Worm (Caenorhabditis elegans) whole organism, young adult: ENCODE measurements around the gene F21C10.10.
A peak's percentile ranks its signal among the peaks of the same experiment; 100 is the strongest.

Experiments
- B0035.1 ChIP-seq: sonication (generic microtip); optimal IDR thresholded peaks from 2 replicates; lab custom pipeline; 2016; ENCODE audit warnings: missing genetic modification characterization, mild to moderate bottlenecking, missing compliant biosample characterization, missing genotype, missing genetic modification reagents
- C17E4.6 ChIP-seq: fragments of 200-800 bp; sonication (Bioruptor generic); IDR thresholded peaks from 2 replicates; pipeline ENCODE4 v1.3.6; 2022; ENCODE audit warnings: missing genetic modification reagents, missing genetic modification characterization, missing compliant biosample characterization
- F23B12.7 ChIP-seq: sonication (generic microtip); optimal IDR thresholded peaks from 2 replicates; lab custom pipeline; 2017; ENCODE audit warnings: missing genetic modification characterization, mild to moderate bottlenecking, missing compliant biosample characterization, antibody characterized with exemption, moderate library complexity; ENCODE audit not compliant: insufficient read depth
- F33H1.4 ChIP-seq: fragments of 200-800 bp; sonication (Bioruptor generic); IDR thresholded peaks from 2 replicates; pipeline ENCODE4 v1.3.6; 2022; ENCODE audit warnings: missing genetic modification reagents, missing genetic modification characterization, missing compliant biosample characterization
- F39B2.1 ChIP-seq: fragments of 200-800 bp; sonication (Bioruptor generic); IDR thresholded peaks from 2 replicates; pipeline ENCODE4 v1.3.6; 2022; ENCODE audit warnings: missing genetic modification reagents, missing genetic modification characterization, missing compliant biosample characterization
- F52B5.7 ChIP-seq: sonication (generic microtip); optimal IDR thresholded peaks from 2 replicates; lab custom pipeline; 2016; ENCODE audit warnings: mild to moderate bottlenecking, missing genetic modification characterization, missing compliant biosample characterization
- F55B11.4 ChIP-seq: sonication (generic microtip); optimal IDR thresholded peaks from 2 replicates; lab custom pipeline; 2016; ENCODE audit warnings: missing compliant biosample characterization, missing genetic modification characterization, borderline replicate concordance; ENCODE audit not compliant: insufficient read depth
- K11D2.4 ChIP-seq: fragments of 200-800 bp; sonication (Bioruptor generic); IDR thresholded peaks from 2 replicates; pipeline ENCODE4 v1.3.6; 2022; ENCODE audit warnings: missing genetic modification reagents, missing genetic modification characterization, missing compliant biosample characterization
- T26A5.8 ChIP-seq: sonication (generic microtip); optimal IDR thresholded peaks from 2 replicates; lab custom pipeline; 2016; ENCODE audit warnings: missing genetic modification characterization, missing compliant biosample characterization
- Y53F4B.3 ChIP-seq: fragments of 200-800 bp; sonication (Bioruptor generic); IDR thresholded peaks from 2 replicates; pipeline ENCODE4 v1.3.6; 2022; ENCODE audit warnings: missing genetic modification reagents, missing genetic modification characterization, missing compliant biosample characterization
- Y67H2A.10 ChIP-seq: fragments of 200-800 bp; sonication (Bioruptor generic); conservative IDR thresholded peaks from 2 replicates; pipeline ENCODE4 v1.3.6; 2022; ENCODE audit warnings: missing genetic modification reagents, missing genetic modification characterization, missing compliant biosample characterization
- Y79H2A.3 ChIP-seq: fragments of 200-800 bp; sonication (Bioruptor generic); conservative IDR thresholded peaks from 2 replicates; pipeline ENCODE4 v1.3.6; 2022; ENCODE audit warnings: missing genetic modification reagents, missing genetic modification characterization, missing compliant biosample characterization
- ama-1 ChIP-seq, 3 experiments: fragments of 150-350 bp in 1 of 3; sonication (generic microtip) in 2 of 3; optimal IDR thresholded peaks; 2 replicates each; lab custom pipeline; 2014 to 2018; ENCODE audit warnings: missing biosample characterization in 2 of 3, missing genetic modification characterization in 2 of 3, missing genetic modification reagents in 2 of 3
- aptf-2 ChIP-seq: fragments of 200-800 bp; sonication (Bioruptor generic); conservative IDR thresholded peaks from 2 replicates; pipeline ENCODE4 v1.3.6; 2022; ENCODE audit warnings: missing genetic modification reagents, missing genetic modification characterization, missing compliant biosample characterization
- aptf-3 ChIP-seq: fragments of 200-800 bp; sonication (Bioruptor generic); IDR thresholded peaks from 2 replicates; pipeline ENCODE4 v1.3.6; 2022; ENCODE audit warnings: missing genetic modification characterization, missing compliant biosample characterization
- attf-5 ChIP-seq: fragments of 200-800 bp; sonication (Bioruptor generic); optimal IDR thresholded peaks from 2 replicates; lab custom pipeline; 2018; ENCODE audit warnings: mild to moderate bottlenecking, missing genetic modification characterization, missing compliant biosample characterization
- bed-2 ChIP-seq: fragments of 200-800 bp; sonication (Bioruptor generic); IDR thresholded peaks from 2 replicates; pipeline ENCODE4 v1.3.6; 2022; ENCODE audit warnings: missing genetic modification reagents, missing genetic modification characterization, missing compliant biosample characterization
- cebp-1 ChIP-seq, 2 experiments: fragments of 200-800 bp in 1 of 2; sonication (Bioruptor generic) in 1 of 2; sonication (generic microtip) in 1 of 2; IDR thresholded peaks in 1 of 2; optimal IDR thresholded peaks in 1 of 2; 2 replicates each; pipeline versions ENCODE4 v1.3.6 to Lab custom; 2017 to 2022; ENCODE audit warnings: missing compliant biosample characterization in 2 of 2, missing genetic modification characterization in 2 of 2, mild to moderate bottlenecking in 1 of 2, missing genetic modification reagents in 1 of 2, moderate library complexity in 1 of 2
- ceh-27 ChIP-seq: fragments of 200-800 bp; sonication (Bioruptor generic); optimal IDR thresholded peaks from 2 replicates; lab custom pipeline; 2018; ENCODE audit warnings: mild to moderate bottlenecking, missing genetic modification characterization, moderate library complexity, missing compliant biosample characterization
- ceh-40 ChIP-seq: fragments of 200-800 bp; sonication (Bioruptor generic); IDR thresholded peaks from 2 replicates; pipeline ENCODE4 v1.3.6; 2022; ENCODE audit warnings: missing genetic modification characterization, missing compliant biosample characterization
- ceh-58 ChIP-seq: fragments of 200-800 bp; sonication (Bioruptor generic); IDR thresholded peaks from 2 replicates; pipeline ENCODE4 v1.3.6; 2022; ENCODE audit warnings: missing genetic modification characterization, missing compliant biosample characterization
- chd-7 ChIP-seq: sonication (generic microtip); optimal IDR thresholded peaks from 2 replicates; lab custom pipeline; 2016; ENCODE audit warnings: mild to moderate bottlenecking, missing genetic modification characterization, moderate library complexity, missing compliant biosample characterization
- dox-1 ChIP-seq: fragments of 200-800 bp; sonication (Bioruptor generic); IDR thresholded peaks from 2 replicates; pipeline ENCODE4 v1.3.6; 2022; ENCODE audit warnings: missing genetic modification reagents, missing genetic modification characterization, missing compliant biosample characterization
- egl-44 ChIP-seq: fragments of 200-800 bp; sonication (Bioruptor generic); IDR thresholded peaks from 2 replicates; pipeline ENCODE4 v1.3.6; 2022; ENCODE audit warnings: missing genetic modification reagents, missing genetic modification characterization, missing compliant biosample characterization
- egrh-3 ChIP-seq: fragments of 200-800 bp; sonication (Bioruptor generic); IDR thresholded peaks from 2 replicates; pipeline ENCODE4 v1.3.6; 2022; ENCODE audit warnings: missing genetic modification reagents, missing genetic modification characterization, missing compliant biosample characterization
- lag-1 ChIP-seq: fragments of 200-800 bp; sonication (Bioruptor generic); IDR thresholded peaks from 2 replicates; pipeline ENCODE4 v1.3.6; 2022; ENCODE audit warnings: missing genetic modification reagents, missing genetic modification characterization, missing compliant biosample characterization
- let-607 ChIP-seq, 2 experiments: fragments of 200-800 bp in 1 of 2; sonication (Bioruptor generic) in 1 of 2; sonication (generic microtip) in 1 of 2; optimal IDR thresholded peaks; 2 replicates each; lab custom pipeline; 2016 to 2018; ENCODE audit warnings: mild to moderate bottlenecking in 2 of 2, missing compliant biosample characterization in 2 of 2, missing genetic modification characterization in 2 of 2, moderate library complexity in 2 of 2, missing genotype in 1 of 2
- lir-1 ChIP-seq: fragments of 200-800 bp; sonication (Bioruptor generic); conservative IDR thresholded peaks from 2 replicates; pipeline ENCODE4 v1.3.6; 2022; ENCODE audit warnings: missing genetic modification reagents, missing genetic modification characterization, missing compliant biosample characterization
- lsy-27 ChIP-seq: sonication (generic microtip); optimal IDR thresholded peaks from 2 replicates; lab custom pipeline; 2017; ENCODE audit warnings: missing genetic modification characterization, mild to moderate bottlenecking, missing compliant biosample characterization, antibody characterized with exemption, missing genotype, borderline replicate concordance; ENCODE audit not compliant: insufficient read depth
- madf-3 ChIP-seq: fragments of 200-800 bp; sonication (Bioruptor generic); IDR thresholded peaks from 2 replicates; pipeline ENCODE4 v1.3.6; 2022; ENCODE audit warnings: missing genetic modification reagents, missing genetic modification characterization, missing compliant biosample characterization
- mel-28 ChIP-seq: sonication (generic microtip); optimal IDR thresholded peaks from 2 replicates; lab custom pipeline; 2016; ENCODE audit warnings: borderline replicate concordance, mild to moderate bottlenecking, missing genetic modification characterization, missing compliant biosample characterization
- mxl-1 ChIP-seq: sonication (generic microtip); optimal IDR thresholded peaks from 2 replicates; lab custom pipeline; 2016; ENCODE audit warnings: missing genetic modification characterization, missing compliant biosample characterization
- nhr-27 ChIP-seq: fragments of 200-800 bp; sonication (Bioruptor generic); optimal IDR thresholded peaks from 2 replicates; lab custom pipeline; 2018; ENCODE audit warnings: mild to moderate bottlenecking, missing genetic modification characterization, moderate library complexity, missing compliant biosample characterization
- pha-4 ChIP-seq: fragments of 150-350 bp; sonication (generic microtip); optimal IDR thresholded peaks from 2 replicates; lab custom pipeline; 2014; ENCODE audit warnings: missing biosample characterization, missing genetic modification reagents, missing genetic modification characterization
- rcor-1 ChIP-seq: fragments of 200-800 bp; sonication (Bioruptor generic); IDR thresholded peaks from 2 replicates; pipeline ENCODE4 v1.3.6; 2022; ENCODE audit warnings: missing genetic modification reagents, missing genetic modification characterization, missing compliant biosample characterization
- sea-2 ChIP-seq: fragments of 200-800 bp; sonication (Bioruptor generic); IDR thresholded peaks from 2 replicates; pipeline ENCODE4 v1.3.6; 2022; ENCODE audit warnings: missing genetic modification characterization, missing compliant biosample characterization
- snpc-1.1 ChIP-seq: sonication (generic microtip); optimal IDR thresholded peaks from 2 replicates; lab custom pipeline; 2017; ENCODE audit warnings: missing genetic modification characterization, mild to moderate bottlenecking, missing compliant biosample characterization, antibody characterized with exemption, moderate library complexity, missing genotype, missing genetic modification reagents; ENCODE audit not compliant: insufficient read depth
- snpc-1.3 ChIP-seq: sonication (generic microtip); optimal IDR thresholded peaks from 2 replicates; lab custom pipeline; 2017; ENCODE audit warnings: missing genetic modification characterization, mild to moderate bottlenecking, missing compliant biosample characterization, antibody characterized with exemption, moderate library complexity, missing genotype, missing genetic modification reagents; ENCODE audit not compliant: insufficient read depth
- snpc-4 ChIP-seq, 5 experiments: fragments of 150-350 bp in 1 of 5; sonication (generic microtip) in 4 of 5; optimal IDR thresholded peaks; 2 replicates each; lab custom pipeline; 2014 to 2018; ENCODE audit warnings: missing genetic modification characterization in 5 of 5, missing biosample characterization in 3 of 5, antibody characterized with exemption in 2 of 5, mild to moderate bottlenecking in 2 of 5, missing compliant biosample characterization in 2 of 5, missing genotype in 2 of 5, moderate library complexity in 2 of 5, missing genetic modification reagents in 1 of 5
- tlf-1 ChIP-seq: fragments of 200-800 bp; sonication (Bioruptor generic); optimal IDR thresholded peaks from 2 replicates; lab custom pipeline; 2018; ENCODE audit warnings: mild to moderate bottlenecking, missing genetic modification characterization, missing compliant biosample characterization
- zfh-2 ChIP-seq: fragments of 200-800 bp; sonication (Bioruptor generic); conservative IDR thresholded peaks from 2 replicates; pipeline ENCODE4 v1.3.6; 2022; ENCODE audit warnings: missing genetic modification reagents, missing genetic modification characterization, missing compliant biosample characterization
- zim-3 ChIP-seq: sonication (generic microtip); optimal IDR thresholded peaks from 2 replicates; lab custom pipeline; 2017; ENCODE audit warnings: mild to moderate bottlenecking, missing genetic modification characterization, moderate library complexity, missing compliant biosample characterization
- ztf-18 ChIP-seq: sonication (generic microtip); optimal IDR thresholded peaks from 2 replicates; lab custom pipeline; 2016; ENCODE audit warnings: missing genotype, mild to moderate bottlenecking, missing genetic modification characterization, missing compliant biosample characterization
- ztf-22 ChIP-seq: fragments of 200-800 bp; sonication (Bioruptor generic); optimal IDR thresholded peaks from 2 replicates; lab custom pipeline; 2018; ENCODE audit warnings: mild to moderate bottlenecking, missing genetic modification characterization, moderate library complexity, missing compliant biosample characterization
- ztf-28 ChIP-seq: fragments of 200-800 bp; sonication (Bioruptor generic); IDR thresholded peaks from 2 replicates; pipeline ENCODE4 v1.3.6; 2022; ENCODE audit warnings: missing genetic modification reagents, missing genetic modification characterization, missing compliant biosample characterization

Gene F21C10.10

DNA sequence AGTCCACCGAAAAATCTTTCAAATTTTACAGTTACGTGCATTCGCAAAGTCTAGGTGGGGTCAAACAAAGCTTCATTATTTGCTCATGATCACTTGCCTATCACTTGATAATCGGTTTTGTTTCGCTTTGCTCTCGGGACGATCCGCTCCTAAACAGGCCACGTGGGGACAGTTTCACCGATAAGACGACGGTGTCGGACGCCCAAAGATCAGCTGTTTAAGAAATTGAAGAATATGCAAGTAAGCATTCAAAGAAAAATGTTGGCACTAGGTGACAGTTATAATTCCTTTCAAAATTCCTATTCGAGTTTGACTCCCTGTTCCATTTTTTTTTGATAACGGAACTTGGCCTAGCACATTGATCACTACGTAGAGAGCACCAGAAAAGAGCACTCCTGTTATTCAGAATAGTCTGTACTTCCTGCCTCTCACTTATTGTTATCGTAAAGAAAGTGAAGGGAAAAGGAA lies 16.1 kb upstream of the F21C10.10 start:
- no peak for TF ChIP-seq ama-1 (optimal IDR thresholded peaks at IDR 0.05; lab: Kevin White, UChicago)
- TF ChIP-seq ama-1 (GFP tag; optimal IDR thresholded peaks at IDR 0.05; lab: Kevin White, UChicago), result no peak
- TF ChIP-seq ztf-18 (tag; lab: Kevin White, UChicago), result no peak
- TF ChIP-seq K11D2.4, result no peak
- TF ChIP-seq ceh-40 (GFP tag; lab: Robert Waterston, UW), result no peak
- no peak for TF ChIP-seq snpc-1.1
- TF ChIP-seq ztf-28, result no peak
- no peak for TF ChIP-seq aptf-3 (GFP tag; lab: Robert Waterston, UW)
- TF ChIP-seq egl-44 (GFP tag; lab: Robert Waterston, UW), result peak; percentile 79
- no peak for TF ChIP-seq ceh-27 (GFP tag; lab: Kevin White, UChicago)
- no peak for TF ChIP-seq Y79H2A.3
- TF ChIP-seq aptf-2, result no peak
- TF ChIP-seq rcor-1 (GFP tag; lab: Robert Waterston, UW), result no peak
- peak; percentile 57 for TF ChIP-seq tlf-1
- no peak for TF ChIP-seq F23B12.7 (tag; lab: Kevin White, UChicago)
- no peak for TF ChIP-seq ceh-58 (GFP tag; lab: Robert Waterston, UW)
- peak; percentile 22; the same call in 1 of the 2 replicates for TF ChIP-seq cebp-1 (GFP tag; IDR thresholded peaks at IDR 0.05; lab: Robert Waterston, UW)
- peak; percentile 68 for TF ChIP-seq cebp-1 (tag; optimal IDR thresholded peaks at IDR 0.05; lab: Kevin White, UChicago)
- TF ChIP-seq F55B11.4 (tag; lab: Kevin White, UChicago), result no peak
- no peak for TF ChIP-seq madf-3
- TF ChIP-seq chd-7 (tag; lab: Kevin White, UChicago), result peak; percentile 47
- peak; percentile 87 for TF ChIP-seq ztf-22 (GFP tag; lab: Kevin White, UChicago)
- no peak for TF ChIP-seq zim-3
- no peak for TF ChIP-seq T26A5.8 (tag; lab: Kevin White, UChicago)
- no peak for TF ChIP-seq Y67H2A.10 (GFP tag; lab: Robert Waterston, UW)
- TF ChIP-seq Y53F4B.3 (GFP tag; lab: Robert Waterston, UW), result no peak
- no peak for TF ChIP-seq F33H1.4 (GFP tag; lab: Robert Waterston, UW)
- no peak for TF ChIP-seq lir-1 (GFP tag; lab: Robert Waterston, UW)
- peak; percentile 53 to 74 for TF ChIP-seq let-607 (tag; optimal IDR thresholded peaks at IDR 0.05; lab: Kevin White, UChicago)
- no peak for TF ChIP-seq mxl-1 (tag; lab: Kevin White, UChicago)
- no peak for TF ChIP-seq mel-28 (tag; lab: Kevin White, UChicago)
- no peak for TF ChIP-seq F52B5.7 (tag; lab: Kevin White, UChicago)
- TF ChIP-seq dox-1, result peak; percentile 69; the same call in 1 of the 2 replicates
- TF ChIP-seq pha-4 (tag; lab: Kevin White, UChicago), result no peak
- no peak for TF ChIP-seq zfh-2 (GFP tag; lab: Robert Waterston, UW)
- no peak for TF ChIP-seq C17E4.6 (GFP tag; lab: Robert Waterston, UW)
- TF ChIP-seq sea-2 (GFP tag; lab: Robert Waterston, UW), result no peak
- no peak for TF ChIP-seq nhr-27 (tag; lab: Kevin White, UChicago)
- no peak for TF ChIP-seq B0035.1 (tag; lab: Kevin White, UChicago)
- no peak for TF ChIP-seq lag-1 (GFP tag; lab: Robert Waterston, UW)
- TF ChIP-seq snpc-1.3 (tag; lab: Kevin White, UChicago), result no peak
- TF ChIP-seq bed-2 (GFP tag; lab: Robert Waterston, UW), result no peak
- TF ChIP-seq snpc-4 (GFP tag; optimal IDR thresholded peaks at IDR 0.05; lab: Kevin White, UChicago), result no peak
- TF ChIP-seq snpc-4 (tag; optimal IDR thresholded peaks at IDR 0.05; lab: Kevin White, UChicago), result peak in 2 of 4 experiments; percentile 24 to 37
- TF ChIP-seq attf-5 (GFP tag; lab: Kevin White, UChicago), result peak; percentile 4
- TF ChIP-seq egrh-3 (GFP tag; lab: Robert Waterston, UW), result no peak
- no peak for TF ChIP-seq lsy-27 (tag; lab: Kevin White, UChicago)
- no peak for TF ChIP-seq F39B2.1 (GFP tag; lab: Robert Waterston, UW)
